Fruit fly (Drosophila melanogaster) whole organism, embryonic: ENCODE data around the gene Rift.

Experiments
- BEAF-32 ChIP-seq: fragments of 200-800 bp; sonication (Bioruptor generic); optimal IDR thresholded peaks from 3 replicates; lab custom pipeline; 2017; ENCODE audit warnings: missing biosample characterization, missing genetic modification characterization, mild to moderate bottlenecking, moderate library complexity, missing genetic modification reagents
- CG12659 ChIP-seq: fragments of 200-800 bp; sonication (Bioruptor generic); optimal IDR thresholded peaks from 3 replicates; lab custom pipeline; 2017; ENCODE audit warnings: mild to moderate bottlenecking, missing biosample characterization, missing genetic modification reagents, missing genetic modification characterization
- CG13287 ChIP-seq: fragments of 200-800 bp; sonication (Bioruptor generic); IDR thresholded peaks from 2 replicates; pipeline ENCODE4 v1.3.6; 2022; ENCODE audit warnings: missing biosample characterization, missing genetic modification characterization; ENCODE audit not compliant: partially characterized antibody
- CG13775 ChIP-seq: fragments of 200-800 bp; sonication (Bioruptor generic); optimal IDR thresholded peaks from 3 replicates; lab custom pipeline; 2017; ENCODE audit warnings: missing biosample characterization, mild to moderate bottlenecking, missing genetic modification characterization
- CG15514 ChIP-seq: fragments of 200-800 bp; sonication (Bioruptor generic); optimal IDR thresholded peaks from 3 replicates; lab custom pipeline; 2017; ENCODE audit warnings: missing biosample characterization, missing genetic modification characterization, mild to moderate bottlenecking, moderate library complexity, missing genetic modification reagents
- CG1832 ChIP-seq: fragments of 200-800 bp; sonication (Bioruptor generic); optimal IDR thresholded peaks from 2 replicates; lab custom pipeline; 2017; ENCODE audit warnings: missing biosample characterization, mild to moderate bottlenecking, missing genetic modification characterization, inconsistent platforms
- CG2199 ChIP-seq: fragments of 200-800 bp; sonication (Bioruptor generic); IDR thresholded peaks from 3 replicates; pipeline ENCODE4 v1.3.6; 2022; ENCODE audit warnings: missing biosample characterization, missing genetic modification characterization
- CG30403 ChIP-seq: fragments of 200-800 bp; sonication (Bioruptor generic); optimal IDR thresholded peaks from 3 replicates; lab custom pipeline; 2016; ENCODE audit warnings: missing biosample characterization, missing genetic modification characterization
- CG3163 ChIP-seq: fragments of 200-800 bp; sonication (Bioruptor generic); optimal IDR thresholded peaks from 3 replicates; lab custom pipeline; 2016; ENCODE audit warnings: missing biosample characterization, missing genetic modification characterization
- CG32532 ChIP-seq: fragments of 200-800 bp; sonication (Bioruptor generic); IDR thresholded peaks from 2 replicates; pipeline ENCODE4 v1.3.6; 2022; ENCODE audit warnings: missing biosample characterization, missing genetic modification characterization
- CG3847 ChIP-seq: fragments of 200-800 bp; sonication (Bioruptor generic); IDR thresholded peaks from 2 replicates; pipeline ENCODE4 v1.3.6; 2022; ENCODE audit warnings: missing biosample characterization, missing genetic modification characterization
- CG4617 ChIP-seq: fragments of 200-800 bp; sonication (Bioruptor generic); optimal IDR thresholded peaks from 3 replicates; lab custom pipeline; 2016; ENCODE audit warnings: missing biosample characterization, missing genetic modification characterization, borderline replicate concordance
- CG7928 ChIP-seq: fragments of 200-800 bp; sonication (Bioruptor generic); optimal IDR thresholded peaks from 2 replicates; lab custom pipeline; 2017; ENCODE audit warnings: missing biosample characterization, mild to moderate bottlenecking, missing genetic modification characterization
- CG9437 ChIP-seq: fragments of 200-800 bp; sonication (Bioruptor generic); optimal IDR thresholded peaks from 2 replicates; lab custom pipeline; 2018; ENCODE audit warnings: missing biosample characterization, mild to moderate bottlenecking, missing genetic modification characterization
- CG9797 ChIP-seq: fragments of 200-800 bp; sonication (Bioruptor generic); optimal IDR thresholded peaks from 3 replicates; lab custom pipeline; 2018; ENCODE audit warnings: missing biosample characterization, mild to moderate bottlenecking, missing genetic modification characterization
- CTCF ChIP-seq: fragments of 200-800 bp; sonication (Bioruptor generic); optimal IDR thresholded peaks from 2 replicates; lab custom pipeline; 2017; ENCODE audit warnings: missing biosample characterization, mild to moderate bottlenecking, missing genetic modification characterization, moderate library complexity
- Deaf1 ChIP-seq: fragments of 200-800 bp; optimal IDR thresholded peaks from 3 replicates; lab custom pipeline; 2019; ENCODE audit warnings: missing biosample characterization, mild to moderate bottlenecking, missing genetic modification characterization, moderate library complexity
- Dip3 ChIP-seq: fragments of 200-800 bp; sonication (Bioruptor generic); optimal IDR thresholded peaks from 3 replicates; lab custom pipeline; 2016; ENCODE audit warnings: missing biosample characterization, missing genetic modification characterization
- Dll ChIP-seq: fragments of 200-800 bp; sonication (Bioruptor generic); IDR thresholded peaks from 4 replicates; pipeline ENCODE4 v1.3.6; 2022; ENCODE audit warnings: missing biosample characterization, missing genetic modification characterization; ENCODE audit not compliant: partially characterized antibody
- E2f2 ChIP-seq: fragments of 200-800 bp; sonication (Bioruptor generic); IDR thresholded peaks from 2 replicates; pipeline ENCODE4 v1.3.6; 2022; ENCODE audit warnings: missing biosample characterization, missing genetic modification characterization
- H2.0 ChIP-seq: fragments of 200-800 bp; sonication (Bioruptor generic); IDR thresholded peaks from 2 replicates; pipeline ENCODE4 v1.3.6; 2022; ENCODE audit warnings: missing biosample characterization, missing genetic modification characterization
- HmgZ ChIP-seq: fragments of 200-800 bp; sonication (Bioruptor generic); optimal IDR thresholded peaks from 2 replicates; lab custom pipeline; 2018; ENCODE audit warnings: missing biosample characterization, mild to moderate bottlenecking, missing genetic modification characterization
- Hr78 ChIP-seq, 2 experiments: fragments of 200-800 bp in 1 of 2; fragments of >200 bp in 1 of 2; sonication (Bioruptor generic) in 1 of 2; optimal IDR thresholded peaks; 2 replicates each; lab custom pipeline; 2017 to 2019; ENCODE audit warnings: missing biosample characterization in 2 of 2, missing genetic modification characterization in 2 of 2, mild to moderate bottlenecking in 1 of 2, moderate library complexity in 1 of 2
- MBD-R2 ChIP-seq: fragments of 200-800 bp; sonication (Bioruptor generic); IDR thresholded peaks from 2 replicates; pipeline ENCODE4 v1.3.6; 2022; ENCODE audit warnings: missing biosample characterization, missing genetic modification characterization
- Med ChIP-seq: fragments of 200-800 bp; sonication (Bioruptor generic); peaks from one replicate; lab custom pipeline; 2016; ENCODE audit warnings: missing biosample characterization, missing genetic modification characterization, mild to moderate bottlenecking, inconsistent platforms, moderate library complexity
- Myb ChIP-seq: fragments of 200-800 bp; sonication (Bioruptor generic); optimal IDR thresholded peaks from 2 replicates; lab custom pipeline; 2016; ENCODE audit warnings: missing biosample characterization, missing genetic modification characterization
- Scr ChIP-seq: fragments of 200-800 bp; sonication (Bioruptor generic); IDR thresholded peaks from 2 replicates; pipeline ENCODE4 v1.3.6; 2022; ENCODE audit warnings: missing biosample characterization, missing genetic modification characterization; ENCODE audit not compliant: partially characterized antibody
- Ssrp ChIP-seq: fragments of 200-800 bp; sonication (Bioruptor generic); optimal IDR thresholded peaks from 2 replicates; lab custom pipeline; 2018; ENCODE audit warnings: missing biosample characterization, mild to moderate bottlenecking, missing genetic modification characterization, moderate library complexity
- Taf1 ChIP-seq: fragments of 200-800 bp; sonication (Bioruptor generic); IDR thresholded peaks from 2 replicates; pipeline ENCODE4 v1.3.6; 2022; ENCODE audit warnings: missing biosample characterization, missing genetic modification characterization
- Tbp ChIP-seq: fragments of >200 bp; optimal IDR thresholded peaks from 2 replicates; lab custom pipeline; 2018; ENCODE audit warnings: missing biosample characterization, missing genetic modification characterization
- YL-1 ChIP-seq: fragments of 200-800 bp; sonication (Bioruptor generic); optimal IDR thresholded peaks from 3 replicates; lab custom pipeline; 2017; ENCODE audit warnings: missing biosample characterization, mild to moderate bottlenecking, missing genetic modification characterization
- ab ChIP-seq: fragments of 200-800 bp; sonication (Bioruptor generic); optimal IDR thresholded peaks from 2 replicates; lab custom pipeline; 2016; ENCODE audit warnings: missing biosample characterization, missing genetic modification characterization
- ap ChIP-seq: fragments of 200-800 bp; sonication (Bioruptor generic); IDR thresholded peaks from 2 replicates; pipeline ENCODE4 v1.3.6; 2022; ENCODE audit warnings: missing biosample characterization, missing genetic modification characterization
- ase ChIP-seq: fragments of 200-800 bp; sonication (Bioruptor generic); IDR thresholded peaks from 3 replicates; pipeline ENCODE4 v1.3.6; 2022; ENCODE audit warnings: missing biosample characterization, missing genetic modification characterization
- cad ChIP-seq: fragments of >200 bp; optimal IDR thresholded peaks from 2 replicates; lab custom pipeline; 2017; ENCODE audit warnings: missing biosample characterization, missing genetic modification characterization
- crp ChIP-seq, 2 experiments: fragments of 200-800 bp; sonication (Bioruptor generic); optimal IDR thresholded peaks; 2 replicates in 1 of 2; 3 replicates in 1 of 2; lab custom pipeline; 2017; ENCODE audit warnings: missing biosample characterization in 2 of 2, missing genetic modification characterization in 2 of 2, mild to moderate bottlenecking in 1 of 2, moderate library complexity in 1 of 2
- dysf ChIP-seq: fragments of 200-800 bp; sonication (Bioruptor generic); IDR thresholded peaks from 3 replicates; pipeline ENCODE4 v1.3.6; 2022; ENCODE audit warnings: missing biosample characterization, missing genetic modification characterization
- eyg ChIP-seq: fragments of 200-800 bp; sonication (Bioruptor generic); optimal IDR thresholded peaks from 3 replicates; lab custom pipeline; 2016; ENCODE audit warnings: missing biosample characterization, missing genetic modification characterization
- gfzf ChIP-seq: fragments of 200-800 bp; sonication (Bioruptor generic); optimal IDR thresholded peaks from 2 replicates; lab custom pipeline; 2016; ENCODE audit warnings: missing biosample characterization, mild to moderate bottlenecking, missing genetic modification characterization, moderate library complexity
- ham ChIP-seq: fragments of 200-800 bp; sonication (Bioruptor generic); IDR thresholded peaks from 2 replicates; pipeline ENCODE4 v1.3.6; 2022; ENCODE audit warnings: missing biosample characterization, missing genetic modification characterization
- hb ChIP-seq: fragments of 200-800 bp; sonication (Bioruptor generic); IDR thresholded peaks from 3 replicates; pipeline ENCODE4 v1.3.6; 2022; ENCODE audit warnings: missing biosample characterization, missing genetic modification characterization; ENCODE audit not compliant: partially characterized antibody
- hbn ChIP-seq: fragments of 200-800 bp; sonication (Bioruptor generic); IDR thresholded peaks from 2 replicates; pipeline ENCODE4 v1.3.6; 2022; ENCODE audit warnings: missing biosample characterization, missing genetic modification characterization; ENCODE audit not compliant: partially characterized antibody
- lbe ChIP-seq: fragments of 200-800 bp; sonication (Bioruptor generic); optimal IDR thresholded peaks from 2 replicates; lab custom pipeline; 2016; ENCODE audit warnings: missing biosample characterization, mild to moderate bottlenecking, missing genetic modification characterization
- luna ChIP-seq: fragments of 200-800 bp; sonication (Bioruptor generic); optimal IDR thresholded peaks from 2 replicates; lab custom pipeline; 2016; ENCODE audit warnings: missing biosample characterization, missing genetic modification characterization
- repo ChIP-seq: fragments of 200-800 bp; sonication (Bioruptor generic); optimal IDR thresholded peaks from 2 replicates; lab custom pipeline; 2016; ENCODE audit warnings: missing biosample characterization, missing genetic modification characterization
- rib ChIP-seq: fragments of 200-800 bp; sonication (Bioruptor generic); IDR thresholded peaks from 2 replicates; pipeline ENCODE4 v1.3.6; 2022; ENCODE audit warnings: missing biosample characterization, missing genetic modification characterization
- seq ChIP-seq: fragments of 200-800 bp; sonication (Bioruptor generic); IDR thresholded peaks from 2 replicates; pipeline ENCODE4 v1.3.6; 2022; ENCODE audit warnings: missing biosample characterization, missing genetic modification characterization
- ssp ChIP-seq: fragments of 200-800 bp; sonication (Bioruptor generic); IDR thresholded peaks from 2 replicates; pipeline ENCODE4 v1.3.6; 2022; ENCODE audit warnings: missing biosample characterization, missing genetic modification characterization
- tna ChIP-seq: fragments of 200-800 bp; sonication (Bioruptor generic); IDR thresholded peaks from 2 replicates; pipeline ENCODE4 v1.3.6; 2022; ENCODE audit warnings: missing biosample characterization, missing genetic modification characterization; ENCODE audit not compliant: partially characterized antibody

Gene Rift

DNA sequence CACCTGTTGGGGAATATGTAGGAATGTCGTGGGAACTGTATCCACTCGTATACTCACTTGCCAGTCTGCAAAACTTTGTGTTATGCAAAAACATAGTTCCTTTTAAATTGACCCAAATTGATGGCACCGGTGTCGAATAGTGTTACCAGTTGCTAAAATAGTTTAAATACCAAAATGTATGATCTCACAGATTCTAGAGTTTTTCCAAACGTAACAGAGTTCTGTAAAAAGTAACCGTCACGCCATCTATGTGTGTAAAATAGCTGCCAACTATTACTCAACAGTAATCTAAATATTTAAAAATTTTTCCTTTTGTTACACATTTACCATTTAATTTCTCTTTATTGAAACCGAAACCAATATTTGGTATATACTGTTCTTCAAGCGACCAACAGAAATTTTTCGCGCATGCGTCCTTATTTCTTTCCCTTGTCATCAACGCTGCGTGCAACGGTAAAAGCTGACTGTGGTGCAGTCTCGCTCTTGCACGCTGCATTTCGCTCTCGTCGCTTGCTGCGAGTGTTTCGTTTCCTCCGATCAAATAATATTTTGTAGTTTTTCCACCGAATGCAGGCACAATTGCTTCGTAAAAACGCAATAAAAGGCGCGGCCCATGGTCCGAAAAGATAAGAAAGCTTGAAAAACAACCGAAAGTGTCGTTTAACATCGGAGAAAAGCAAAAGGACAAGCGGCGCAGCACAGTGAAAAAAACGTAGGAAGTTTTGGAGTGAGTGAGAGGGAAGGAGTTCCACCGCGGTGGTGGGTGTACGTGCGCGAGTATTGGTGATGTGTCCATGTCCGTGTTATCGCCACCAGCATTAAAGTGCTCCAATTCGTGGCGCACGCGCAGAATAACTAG, 2.4 kb upstream of the Rift start, which contains the start of the genes FeCH and RhoGAP100F (continued):
- TF ChIP-seq CG9437 (GFP tag; lab: Kevin White, UChicago) (peak; percentile 20), ase (no peak), Myb (GFP tag; lab: Kevin White, UChicago) (peak; percentile 69), CG9797 (peak; percentile 64), MBD-R2 (GFP tag; lab: Robert Waterston, UW) (peak; percentile 73), Med (GFP tag; lab: Kevin White, UChicago) (peak; percentile 13), CG4617 (GFP tag; lab: Kevin White, UChicago) (peak; percentile 6), dysf (0 out of 3 replicates have a peak, but pooled peaks have one; percentile 16), CG1832 (GFP tag; lab: Kevin White, UChicago) (peak; percentile 36), seq (peak; percentile 53; the same call in 1 of the 2 replicates), CG15514 (peak; percentile 32), HmgZ (tag; lab: Kevin White, UChicago) (peak; percentile 2), luna (GFP tag; lab: Kevin White, UChicago) (no peak), hb (GFP tag; lab: Robert Waterston, UW) (no peak), CG3847 (no peak), gfzf (peak; percentile 81), Dll (0 out of 4 replicates have a peak, but pooled peaks have one; percentile 32), crp (GFP tag; optimal IDR thresholded peaks at IDR 0.05; lab: Kevin White, UChicago) (peak in 1 of 2 experiments; percentile 23), CG7928 (no peak), rib (no peak), YL-1 (GFP tag; lab: Kevin White, UChicago) (peak; percentile 21), CG3163 (no peak), hbn (GFP tag; lab: Robert Waterston, UW) (no peak), tna (GFP tag; lab: Robert Waterston, UW) (0 out of 2 replicates have a peak, but pooled peaks have one; percentile 40), lbe (GFP tag; lab: Kevin White, UChicago) (no peak), Taf1 (GFP tag; lab: Robert Waterston, UW) (no peak), CG13287 (GFP tag; lab: Robert Waterston, UW) (peak; percentile 35; the same call in 1 of the 2 replicates), Deaf1 (tag; lab: Kevin White, UChicago) (peak; percentile 37), repo (GFP tag; lab: Kevin White, UChicago) (no peak), Hr78 (GFP tag; optimal IDR thresholded peaks at IDR 0.05; lab: Kevin White, UChicago) (no peak), Ssrp (tag; lab: Kevin White, UChicago) (no peak), CG2199 (no peak), H2.0 (GFP tag; lab: Robert Waterston, UW) (no peak), E2f2 (GFP tag; lab: Robert Waterston, UW) (peak; percentile 64), ham (GFP tag; lab: Robert Waterston, UW) (no peak), cad (GFP tag; lab: Kevin White, UChicago) (no peak), CG12659 (GFP tag; lab: Kevin White, UChicago) (peak; percentile 49), CG13775 (no peak), CTCF (GFP tag; lab: Kevin White, UChicago) (peak; percentile 94), Dip3 (GFP tag; lab: Kevin White, UChicago) (no peak), Scr (0 out of 2 replicates have a peak, but pooled peaks have one; percentile 15), ssp (GFP tag; lab: Robert Waterston, UW) (no peak), CG32532 (GFP tag; lab: Robert Waterston, UW) (no peak), ap (GFP tag; lab: Robert Waterston, UW) (no peak), ab (GFP tag; lab: Kevin White, UChicago) (no peak), BEAF-32 (GFP tag; lab: Kevin White, UChicago) (peak; percentile 24), Tbp (GFP tag; lab: Kevin White, UChicago) (no peak), CG30403 (no peak), eyg (GFP tag; lab: Kevin White, UChicago) (no peak)
